Fruit fly (Drosophila melanogaster) whole organism, adult: ENCODE measurements around the gene Obp19d.

Experiments
- CG11617 ChIP-seq: fragments of 200-800 bp; sonication (Bioruptor generic); optimal IDR thresholded peaks from 2 replicates; lab custom pipeline; 2017; ENCODE audit warnings: mild to moderate bottlenecking, missing biosample characterization, missing genetic modification reagents, missing genetic modification characterization
- CG14711 ChIP-seq: fragments of 200-800 bp; sonication (Bioruptor generic); optimal IDR thresholded peaks from 2 replicates; lab custom pipeline; 2018; ENCODE audit warnings: missing biosample characterization, mild to moderate bottlenecking, missing genetic modification characterization, moderate library complexity
- CG33017 ChIP-seq: fragments of 200-800 bp; sonication (Bioruptor generic); optimal IDR thresholded peaks from 2 replicates; lab custom pipeline; 2018; ENCODE audit warnings: missing biosample characterization, mild to moderate bottlenecking, missing genetic modification characterization, moderate library complexity
- Clk ChIP-seq: fragments of 200-800 bp; sonication (Bioruptor generic); optimal IDR thresholded peaks from 2 replicates; lab custom pipeline; 2017; ENCODE audit warnings: missing biosample characterization, missing genetic modification characterization
- Crg-1 ChIP-seq: fragments of 200-800 bp; sonication (Bioruptor generic); optimal IDR thresholded peaks from 2 replicates; lab custom pipeline; 2016; ENCODE audit warnings: missing biosample characterization, missing genetic modification characterization
- Hr96 ChIP-seq: fragments of 200-800 bp; sonication (Bioruptor generic); optimal IDR thresholded peaks from 2 replicates; lab custom pipeline; 2016; ENCODE audit warnings: missing biosample characterization, missing genetic modification characterization
- bab1 ChIP-seq: fragments of 200-800 bp; sonication (Bioruptor generic); optimal IDR thresholded peaks from 3 replicates; lab custom pipeline; 2019; ENCODE audit warnings: missing biosample characterization, mild to moderate bottlenecking, missing genetic modification characterization, moderate library complexity
- cnc ChIP-seq, 2 experiments: fragments of >200 bp; optimal IDR thresholded peaks; 2 replicates each; lab custom pipeline; 2017
- kay ChIP-seq: fragments of 200-800 bp; sonication (Bioruptor generic); peaks from one replicate; lab custom pipeline; 2016; ENCODE audit warnings: missing biosample characterization, missing genetic modification characterization, borderline replicate concordance
- ovo ChIP-seq: fragments of 200-800 bp; sonication (Bioruptor generic); optimal IDR thresholded peaks from 2 replicates; lab custom pipeline; 2016; ENCODE audit warnings: missing biosample characterization, missing genetic modification characterization
- toe ChIP-seq: fragments of 200-800 bp; sonication (Bioruptor generic); optimal IDR thresholded peaks from 2 replicates; lab custom pipeline; 2016; ENCODE audit warnings: missing biosample characterization, missing genetic modification characterization

DNA sequence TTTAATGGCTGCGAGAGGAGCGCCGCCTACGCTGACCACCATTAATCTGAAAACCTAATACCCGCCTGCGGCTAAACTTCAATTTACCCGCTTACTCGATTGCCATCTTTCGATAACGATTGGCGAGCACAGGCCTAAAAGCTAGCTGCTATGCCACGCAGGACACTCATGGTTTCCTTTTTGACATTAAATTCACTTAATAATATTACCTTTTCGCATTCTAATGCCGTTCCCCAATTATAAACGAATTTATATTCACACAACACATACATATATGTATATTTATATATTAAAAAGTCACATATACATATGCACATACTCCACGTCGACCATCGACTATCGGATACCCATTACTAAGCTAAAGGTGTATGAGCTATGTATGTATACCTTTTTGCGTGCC is 29.8 kb upstream of the Obp19d start:
- TF ChIP-seq toe (no peak), bab1 (no peak), CG14711 (tag; lab: Kevin White, UChicago) (no peak), ovo (no peak), CG33017 (no peak), Crg-1 (GFP tag; lab: Kevin White, UChicago) (no peak), cnc (optimal IDR thresholded peaks at IDR 0.05; lab: Kevin White, UChicago) (no peak), Clk (GFP tag; lab: Kevin White, UChicago) (no peak), kay (GFP tag; lab: Kevin White, UChicago) (no peak), CG11617 (GFP tag; lab: Kevin White, UChicago) (no peak), Hr96 (no peak)
